Fruit fly (Drosophila melanogaster): ENCODE results near the gene Archease.

The Archease gene

dm6 chr3R:21662501-21663007 lies at the start of gene Archease:
Gene Archease, minus strand, starts transcription at chr3R:21662972.
- no peak for TF ChIP-seq CG1647 (GFP tag; optimal IDR thresholded peaks at IDR 0.05)
- peak; percentile 34 for TF ChIP-seq Fer2 (tag; optimal IDR thresholded peaks at IDR 0.05)
- TF ChIP-seq ewg (GFP tag; optimal IDR thresholded peaks at IDR 0.05) = no peak
- TF ChIP-seq CG6272 (GFP tag; IDR thresholded peaks at IDR 0.05) = no peak
- TF ChIP-seq CG33557 (GFP tag; optimal IDR thresholded peaks at IDR 0.05) = peak; percentile 28
- TF ChIP-seq hkb (optimal IDR thresholded peaks at IDR 0.05) = no peak
- peak; percentile 74 for TF ChIP-seq hkb (GFP tag; IDR thresholded peaks at IDR 0.05)
- TF ChIP-seq CG17361 (GFP tag; IDR thresholded peaks at IDR 0.05) = peak; percentile 71; the same call in 2 of the 3 replicates
- TF ChIP-seq CG10959 (GFP tag; IDR thresholded peaks at IDR 0.05) = no peak
- no peak for TF ChIP-seq da (GFP tag; optimal IDR thresholded peaks at IDR 0.05)
- no peak for TF ChIP-seq Nf-YA (GFP tag; IDR thresholded peaks at IDR 0.05)
- TF ChIP-seq MESR4 (GFP tag; optimal IDR thresholded peaks at IDR 0.05) = peak; percentile 74
- TF ChIP-seq CG9932 (GFP tag; IDR thresholded peaks at IDR 0.05) = peak; percentile 58
- peak; percentile 16 to 76 for TF ChIP-seq Hr51 (GFP tag; optimal IDR thresholded peaks at IDR 0.05)
- peak; percentile 65 for TF ChIP-seq CG6765 (GFP tag; optimal IDR thresholded peaks at IDR 0.05)
- TF ChIP-seq Ada2b (GFP tag; IDR thresholded peaks at IDR 0.05) = 0 out of 2 replicates have a peak, but pooled peaks have one; percentile 25
- TF ChIP-seq CG30431 (GFP tag; optimal IDR thresholded peaks at IDR 0.05) = no peak
- TF ChIP-seq ase (GFP tag; IDR thresholded peaks at IDR 0.05) = no peak
- peak in 1 of 2 experiments; percentile 61 for TF ChIP-seq crp (GFP tag; optimal IDR thresholded peaks at IDR 0.05)
- no peak for TF ChIP-seq CG10654 (GFP tag; optimal IDR thresholded peaks at IDR 0.05)
- TF ChIP-seq CG32767 (GFP tag; IDR thresholded peaks at IDR 0.05) = no peak
- TF ChIP-seq pnt (GFP tag; optimal IDR thresholded peaks at IDR 0.05) = no peak
- TF ChIP-seq CG3838 (GFP tag; optimal IDR thresholded peaks at IDR 0.05) = peak; percentile 15
- TF ChIP-seq btn (GFP tag; optimal IDR thresholded peaks at IDR 0.05) = no peak
- TF ChIP-seq insv (GFP tag; optimal IDR thresholded peaks at IDR 0.05) = peak; percentile 86 to 98
- no peak for TF ChIP-seq Dref (GFP tag; IDR thresholded peaks at IDR 0.05)
- TF ChIP-seq CG34422 (GFP tag; IDR thresholded peaks at IDR 0.05) = peak; percentile 79; the same call in 1 of the 3 replicates
- peak; percentile 15 for TF ChIP-seq CG12236 (GFP tag; optimal IDR thresholded peaks at IDR 0.05)
- 0 out of 2 replicates have a peak, but pooled peaks have one; percentile 15 for TF ChIP-seq CG11696 (GFP tag; IDR thresholded peaks at IDR 0.05)
- 0 out of 2 replicates have a peak, but pooled peaks have one; percentile 25 for TF ChIP-seq sens-2 (GFP tag; IDR thresholded peaks at IDR 0.05)
- TF ChIP-seq NC2β (GFP tag; optimal IDR thresholded peaks at IDR 0.05) = peak; percentile 7
- TF ChIP-seq Spps (tag; optimal IDR thresholded peaks at IDR 0.05) = peak; percentile 23
- TF ChIP-seq CG13296 (GFP tag; optimal IDR thresholded peaks at IDR 0.05) = peak; percentile 81
- peak; percentile 59 for TF ChIP-seq E2f2 (GFP tag; IDR thresholded peaks at IDR 0.05)
- TF ChIP-seq pros (GFP tag; optimal IDR thresholded peaks at IDR 0.05) = no peak
- TF ChIP-seq CG10209 (GFP tag; optimal IDR thresholded peaks at IDR 0.05) = peak; percentile 2
- TF ChIP-seq B-H2 (GFP tag; optimal IDR thresholded peaks at IDR 0.05) = peak; percentile 68
- no peak for TF ChIP-seq inv (GFP tag; IDR thresholded peaks at IDR 0.05; ENCODE audit: partially characterized antibody)
- TF ChIP-seq CG11456 (GFP tag; IDR thresholded peaks at IDR 0.05) = 0 out of 3 replicates have a peak, but pooled peaks have one; percentile 12
- peak; percentile 15 for TF ChIP-seq CG13624 (GFP tag; optimal IDR thresholded peaks at IDR 0.05)
- peak; percentile 69; the same call in 1 of the 2 replicates for TF ChIP-seq CG14014 (GFP tag; IDR thresholded peaks at IDR 0.05)
- peak; percentile 2 for TF ChIP-seq vfl (GFP tag; optimal IDR thresholded peaks at IDR 0.05)
- peak; percentile 17 for TF ChIP-seq Dek (tag; optimal IDR thresholded peaks at IDR 0.05)
- TF ChIP-seq CG16863 (GFP tag; optimal IDR thresholded peaks at IDR 0.05) = no peak
- peak; percentile 42 for TF ChIP-seq CG31365 (tag; optimal IDR thresholded peaks at IDR 0.05)
- peak; percentile 71 for TF ChIP-seq unpg (GFP tag; optimal IDR thresholded peaks at IDR 0.05)
- TF ChIP-seq Elba2 (GFP tag; optimal IDR thresholded peaks at IDR 0.05) = peak; percentile 53
- TF ChIP-seq CG17385 (GFP tag; optimal IDR thresholded peaks at IDR 0.05) = peak; percentile 65
- peak; percentile 13 for TF ChIP-seq dmrt11E (tag; optimal IDR thresholded peaks at IDR 0.05)
- TF ChIP-seq ap (GFP tag; IDR thresholded peaks at IDR 0.05) = no peak
- peak; percentile 16 for TF ChIP-seq slp2 (GFP tag; optimal IDR thresholded peaks at IDR 0.05)
